Worm (Caenorhabditis elegans) whole organism, late embryonic: Measurements from ENCODE around the gene F36H5.4.

Source experiments
- C38D4.7 ChIP-seq: fragments of 200-800 bp; sonication (Bioruptor generic); optimal IDR thresholded peaks from 2 replicates; lab custom pipeline; 2018; ENCODE audit warnings: mild to moderate bottlenecking, missing genetic modification characterization, moderate library complexity, missing compliant biosample characterization
- F13H6.1 ChIP-seq: sonication (generic microtip); optimal IDR thresholded peaks from 2 replicates; lab custom pipeline; 2016; ENCODE audit warnings: missing genetic modification characterization, missing compliant biosample characterization
- Y22D7AL.16 ChIP-seq: sonication (generic microtip); optimal IDR thresholded peaks from 2 replicates; lab custom pipeline; 2016; ENCODE audit warnings: missing genetic modification characterization, missing compliant biosample characterization
- ahr-1 ChIP-seq: sonication (generic microtip); optimal IDR thresholded peaks from 2 replicates; lab custom pipeline; 2016; ENCODE audit warnings: missing genetic modification characterization, missing compliant biosample characterization
- ama-1 ChIP-seq: fragments of 150-350 bp; optimal IDR thresholded peaks from 2 replicates; lab custom pipeline; 2014
- ceh-18 ChIP-seq: sonication (generic microtip); optimal IDR thresholded peaks from 2 replicates; lab custom pipeline; 2016; ENCODE audit warnings: missing genetic modification characterization, missing compliant biosample characterization
- ceh-19 ChIP-seq: fragments of 200-800 bp; sonication (Bioruptor generic); optimal IDR thresholded peaks from 2 replicates; lab custom pipeline; 2018; ENCODE audit warnings: mild to moderate bottlenecking, missing genetic modification characterization, missing compliant biosample characterization
- ceh-24 ChIP-seq: sonication (generic microtip); optimal IDR thresholded peaks from 2 replicates; lab custom pipeline; 2016; ENCODE audit warnings: mild to moderate bottlenecking, missing genetic modification characterization, missing compliant biosample characterization
- ceh-9 ChIP-seq: sonication (generic microtip); optimal IDR thresholded peaks from 2 replicates; lab custom pipeline; 2016; ENCODE audit warnings: mild to moderate bottlenecking, missing genetic modification characterization, inconsistent platforms, missing compliant biosample characterization
- che-1 ChIP-seq: sonication (generic microtip); optimal IDR thresholded peaks from 2 replicates; lab custom pipeline; 2016; ENCODE audit warnings: mild to moderate bottlenecking, missing genetic modification characterization, missing compliant biosample characterization
- dmd-4 ChIP-seq: sonication (generic microtip); optimal IDR thresholded peaks from 2 replicates; lab custom pipeline; 2016; ENCODE audit warnings: borderline replicate concordance, missing genetic modification characterization, missing compliant biosample characterization
- dve-1 ChIP-seq: sonication (generic microtip); optimal IDR thresholded peaks from 2 replicates; lab custom pipeline; 2017; ENCODE audit warnings: antibody characterized with exemption, mild to moderate bottlenecking, missing genetic modification characterization, missing compliant biosample characterization
- elt-4 ChIP-seq: sonication (generic microtip); optimal IDR thresholded peaks from 2 replicates; lab custom pipeline; 2016; ENCODE audit warnings: missing genetic modification characterization, missing compliant biosample characterization
- ets-4 ChIP-seq: sonication (generic microtip); optimal IDR thresholded peaks from 2 replicates; lab custom pipeline; 2016; ENCODE audit warnings: missing genetic modification characterization, missing compliant biosample characterization
- eyg-1 ChIP-seq: sonication (generic microtip); optimal IDR thresholded peaks from 2 replicates; lab custom pipeline; 2016; ENCODE audit warnings: missing genotype, missing genetic modification characterization, missing compliant biosample characterization
- fax-1 ChIP-seq: sonication (generic microtip); optimal IDR thresholded peaks from 2 replicates; lab custom pipeline; 2016; ENCODE audit warnings: missing genotype, missing genetic modification characterization, missing compliant biosample characterization
- fkh-10 ChIP-seq: fragments of 150-350 bp; optimal IDR thresholded peaks from 2 replicates; lab custom pipeline; 2014; ENCODE audit warnings: missing biosample characterization, missing genetic modification reagents, missing genetic modification characterization
- gmeb-2 ChIP-seq: sonication (generic microtip); optimal IDR thresholded peaks from 2 replicates; lab custom pipeline; 2016; ENCODE audit warnings: missing genetic modification characterization, inconsistent platforms, missing compliant biosample characterization
- hlh-13 ChIP-seq: fragments of 200-800 bp; sonication (Bioruptor generic); optimal IDR thresholded peaks from 2 replicates; lab custom pipeline; 2018; ENCODE audit warnings: mild to moderate bottlenecking, missing genetic modification characterization, missing compliant biosample characterization
- hlh-30 ChIP-seq: sonication (generic microtip); optimal IDR thresholded peaks from 2 replicates; lab custom pipeline; 2017; ENCODE audit warnings: antibody characterized with exemption, missing genetic modification characterization, missing compliant biosample characterization; ENCODE audit not compliant: insufficient read depth
- hlh-8 ChIP-seq: sonication (generic microtip); optimal IDR thresholded peaks from 2 replicates; lab custom pipeline; 2016; ENCODE audit warnings: missing genotype, missing genetic modification characterization, missing compliant biosample characterization
- lim-6 ChIP-seq: sonication (generic microtip); optimal IDR thresholded peaks from 2 replicates; lab custom pipeline; 2016; ENCODE audit warnings: missing genetic modification characterization, missing compliant biosample characterization
- lin-11 ChIP-seq: fragments of 200-800 bp; sonication (Bioruptor generic); optimal IDR thresholded peaks from 2 replicates; lab custom pipeline; 2018; ENCODE audit warnings: mild to moderate bottlenecking, missing genetic modification characterization, missing compliant biosample characterization
- madf-2 ChIP-seq: sonication (generic microtip); optimal IDR thresholded peaks from 2 replicates; lab custom pipeline; 2017; ENCODE audit warnings: missing genetic modification characterization, missing compliant biosample characterization
- nfya-1 ChIP-seq: sonication (generic microtip); optimal IDR thresholded peaks from 2 replicates; lab custom pipeline; 2017; ENCODE audit warnings: missing genetic modification characterization, mild to moderate bottlenecking, missing compliant biosample characterization, antibody characterized with exemption, moderate library complexity
- nhr-11 ChIP-seq: fragments of 150-350 bp; optimal IDR thresholded peaks from 2 replicates; lab custom pipeline; 2014; ENCODE audit warnings: missing biosample characterization, missing genetic modification characterization
- nhr-232 ChIP-seq: sonication (generic microtip); optimal IDR thresholded peaks from 2 replicates; lab custom pipeline; 2016; ENCODE audit warnings: missing genetic modification characterization, missing compliant biosample characterization
- pag-3 ChIP-seq: sonication (generic microtip); optimal IDR thresholded peaks from 2 replicates; lab custom pipeline; 2016; ENCODE audit warnings: missing compliant biosample characterization, missing genetic modification characterization, borderline replicate concordance
- pax-1 ChIP-seq: fragments of 150-350 bp; optimal IDR thresholded peaks from 2 replicates; lab custom pipeline; 2014; ENCODE audit warnings: missing biosample characterization, missing genetic modification characterization
- pha-2 ChIP-seq: sonication (generic microtip); optimal IDR thresholded peaks from 2 replicates; lab custom pipeline; 2017; ENCODE audit warnings: mild to moderate bottlenecking, missing genetic modification characterization, missing compliant biosample characterization
- pros-1 ChIP-seq: fragments of 150-350 bp; optimal IDR thresholded peaks from 2 replicates; lab custom pipeline; 2014; ENCODE audit warnings: missing biosample characterization, missing genetic modification reagents, missing genetic modification characterization
- rnt-1 ChIP-seq: sonication (generic microtip); optimal IDR thresholded peaks from 2 replicates; lab custom pipeline; 2016; ENCODE audit warnings: missing genetic modification characterization, missing compliant biosample characterization
- sdc-2 ChIP-seq: sonication (generic microtip); optimal IDR thresholded peaks from 2 replicates; lab custom pipeline; 2016; ENCODE audit warnings: missing genotype, missing genetic modification characterization, missing compliant biosample characterization
- sox-2 ChIP-seq: fragments of 200-800 bp; sonication (Bioruptor generic); IDR thresholded peaks from 2 replicates; pipeline ENCODE4 v1.3.6; 2022; ENCODE audit warnings: missing genetic modification reagents, missing genetic modification characterization, missing compliant biosample characterization
- ttx-3 ChIP-seq: sonication (generic microtip); optimal IDR thresholded peaks from 2 replicates; lab custom pipeline; 2016; ENCODE audit warnings: missing genetic modification reagents, missing genetic modification characterization, missing compliant biosample characterization
- unc-3 ChIP-seq, 2 experiments: fragments of 200-800 bp in 1 of 2; sonication (Bioruptor generic) in 1 of 2; sonication (generic microtip) in 1 of 2; conservative IDR thresholded peaks in 1 of 2; optimal IDR thresholded peaks in 1 of 2; 2 replicates each; pipeline versions ENCODE4 v1.3.6 to Lab custom; 2016 to 2022; ENCODE audit warnings: missing compliant biosample characterization in 2 of 2, missing genetic modification characterization in 2 of 2, missing genetic modification reagents in 1 of 2
- unc-86 ChIP-seq: sonication (generic microtip); optimal IDR thresholded peaks from 2 replicates; lab custom pipeline; 2016; ENCODE audit warnings: missing genetic modification characterization, missing compliant biosample characterization
- zip-5 ChIP-seq: sonication (generic microtip); optimal IDR thresholded peaks from 2 replicates; lab custom pipeline; 2016; ENCODE audit warnings: missing genetic modification characterization, missing compliant biosample characterization

The F36H5.4 gene

DNA sequence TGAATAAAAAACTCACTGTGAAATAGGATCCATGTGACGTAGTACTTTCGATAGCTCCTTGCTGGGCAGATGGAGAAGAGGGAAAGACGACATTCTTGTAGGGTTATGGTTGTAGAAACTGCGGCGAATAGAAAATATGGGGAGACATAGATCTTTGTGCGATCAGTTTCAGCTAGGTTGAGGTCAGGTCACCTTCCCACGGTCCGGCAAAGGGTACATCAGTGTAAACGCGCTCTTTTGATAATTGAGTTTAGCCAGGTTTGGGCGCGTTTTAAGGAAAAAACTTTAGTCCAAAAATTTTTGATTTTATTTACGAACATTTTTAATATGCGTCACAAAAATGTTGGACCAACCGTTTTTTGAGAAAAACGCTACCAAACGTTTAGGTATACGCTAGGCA is 5.6 kb upstream of the F36H5.4 start, which contains the start of gene F36H5.17:
Gene F36H5.17 (minus strand): TSS at position 101 of the 400 bp plus-strand sequence.
- TF ChIP-seq nhr-11 (tag; lab: Kevin White, UChicago): no peak

ce11 chrII:1756582-1756981 is 5.1 kb upstream of the F36H5.4 start, which contains the start of gene fbxb-53:
TSS of gene fbxb-53 (plus strand) at chrII:1756882.
- no peak for TF ChIP-seq pax-1 (tag; lab: Kevin White, UChicago)
- no peak for TF ChIP-seq pha-2 (tag; lab: Kevin White, UChicago)
- no peak for TF ChIP-seq ceh-19
- TF ChIP-seq nhr-232 (tag; lab: Kevin White, UChicago): no peak
- no peak for TF ChIP-seq ahr-1 (tag; lab: Kevin White, UChicago)
- no peak for TF ChIP-seq hlh-13 (GFP tag; lab: Kevin White, UChicago)
- no peak for TF ChIP-seq che-1 (tag; lab: Kevin White, UChicago)
- no peak for TF ChIP-seq sdc-2 (tag; lab: Kevin White, UChicago)
- no peak for TF ChIP-seq sox-2 (GFP tag; lab: Robert Waterston, UW)
- TF ChIP-seq dve-1: no peak
- no peak for TF ChIP-seq C38D4.7 (GFP tag; lab: Kevin White, UChicago)

- TF ChIP-seq rnt-1 (tag; lab: Kevin White, UChicago) (no peak), fkh-10 (GFP tag; lab: Kevin White, UChicago) (no peak), unc-3 (GFP tag; conservative IDR thresholded peaks at IDR 0.05; lab: Robert Waterston, UW) (no peak), unc-3 (tag; optimal IDR thresholded peaks at IDR 0.05; lab: Kevin White, UChicago) (no peak), ama-1 (lab: Kevin White, UChicago) (no peak), ets-4 (tag; lab: Kevin White, UChicago) (no peak), hlh-13 (GFP tag; lab: Kevin White, UChicago) (no peak), lim-6 (tag; lab: Kevin White, UChicago) (no peak), ttx-3 (tag; lab: Kevin White, UChicago) (no peak), nhr-232 (tag; lab: Kevin White, UChicago) (no peak), gmeb-2 (tag; lab: Kevin White, UChicago) (no peak)
These were observed 4.6 kb upstream of the F36H5.4 start, which contains the start of gene F36H5.10 for ce11 chrII:1757033-1757432. TSS of gene F36H5.10 (plus strand) at chrII:1757333.

DNA sequence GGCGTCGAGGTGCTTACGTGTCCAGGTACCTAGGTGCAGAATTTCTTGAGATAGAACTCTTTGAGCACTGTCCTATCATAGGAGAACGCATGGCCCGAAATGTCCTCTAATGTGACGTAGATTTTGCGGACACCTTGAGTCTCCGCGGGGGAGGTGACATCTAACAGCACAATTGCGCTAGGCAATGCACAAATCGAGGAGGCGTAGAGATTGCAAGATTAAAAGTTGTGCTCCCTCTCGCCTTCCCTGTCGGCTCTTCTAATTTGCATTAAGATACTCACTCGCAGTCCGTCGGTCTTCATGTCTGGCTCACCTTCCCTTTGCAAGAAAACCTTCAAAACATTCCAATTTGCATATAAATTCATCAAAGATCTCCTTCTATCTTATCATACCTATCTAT is 2.1 kb upstream of the F36H5.4 start, which contains the start of gene F36H5.18:
Gene F36H5.18 (plus strand): TSS at position 301 of the 400 bp plus-strand sequence.
- TF ChIP-seq dmd-4 (tag; lab: Kevin White, UChicago) (no peak), hlh-30 (tag; lab: Kevin White, UChicago) (no peak), nhr-232 (tag; lab: Kevin White, UChicago) (no peak), elt-4 (tag; lab: Kevin White, UChicago) (no peak), Y22D7AL.16 (no peak), nfya-1 (tag; lab: Kevin White, UChicago) (no peak), fax-1 (tag; lab: Kevin White, UChicago) (no peak), ceh-24 (tag; lab: Kevin White, UChicago) (no peak), ahr-1 (tag; lab: Kevin White, UChicago) (no peak), lin-11 (no peak), pag-3 (tag; lab: Kevin White, UChicago) (no peak), C38D4.7 (GFP tag; lab: Kevin White, UChicago) (no peak), rnt-1 (tag; lab: Kevin White, UChicago) (no peak)

- TF ChIP-seq fax-1 (tag; lab: Kevin White, UChicago) (no peak), zip-5 (tag; lab: Kevin White, UChicago) (no peak), pag-3 (tag; lab: Kevin White, UChicago) (no peak), madf-2 (tag; lab: Kevin White, UChicago) (no peak), hlh-8 (no peak), ttx-3 (tag; lab: Kevin White, UChicago) (no peak), F13H6.1 (tag; lab: Kevin White, UChicago) (no peak), ceh-19 (no peak), dmd-4 (tag; lab: Kevin White, UChicago) (no peak), unc-86 (tag; lab: Kevin White, UChicago) (no peak), ceh-18 (tag; lab: Kevin White, UChicago) (no peak), ceh-9 (tag; lab: Kevin White, UChicago) (no peak), eyg-1 (tag; lab: Kevin White, UChicago) (no peak), pros-1 (tag; lab: Kevin White, UChicago) (no peak)
- TF ChIP-seq, all 69 proteins: peak for 0
These were observed 1.4 kb downstream of the F36H5.4 start, which contains the start of gene math-28 for ce11 chrII:1763072-1763471. TSS of gene math-28 (plus strand) at chrII:1763372.
